Fruit fly (Drosophila melanogaster): Measurements from ENCODE around the gene CG6576.
A peak's percentile ranks its signal among the peaks of the same experiment; 100 is the strongest.

Gene CG6576

DNA sequence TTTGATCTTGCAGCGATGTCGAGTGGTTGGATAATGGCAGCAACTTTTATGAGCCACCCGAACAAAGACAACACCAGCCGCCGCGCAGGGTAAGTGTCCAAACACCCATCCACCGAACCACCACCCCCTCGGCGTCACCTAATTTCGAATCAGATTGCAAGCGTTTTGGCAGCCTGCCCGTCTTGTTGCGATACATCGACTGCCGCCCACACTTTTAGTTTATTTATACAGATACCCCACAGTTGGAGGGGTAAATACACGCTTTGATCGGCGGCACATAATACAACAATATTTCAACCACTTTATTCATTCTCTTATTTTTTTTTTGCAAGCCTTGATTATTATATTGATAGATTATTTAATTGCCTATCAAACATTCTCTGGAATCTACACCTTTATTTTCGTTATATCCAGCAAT, 7.3 kb downstream of the CG6576 start (continued):
- no peak for TF ChIP-seq Camta (GFP tag; optimal IDR thresholded peaks at IDR 0.05)
- TF ChIP-seq pzg (GFP tag; optimal IDR thresholded peaks at IDR 0.05), result no peak
- no peak for TF ChIP-seq dimm (GFP tag; IDR thresholded peaks at IDR 0.05)
- TF ChIP-seq kni (GFP tag; optimal IDR thresholded peaks at IDR 0.05), result no peak
- TF ChIP-seq CG15073 (GFP tag; optimal IDR thresholded peaks at IDR 0.05), result no peak
- no peak for TF ChIP-seq CG4360 (GFP tag; IDR thresholded peaks at IDR 0.05)
- peak; percentile 14 for TF ChIP-seq CG10462 (GFP tag; optimal IDR thresholded peaks at IDR 0.05)
- no peak for TF ChIP-seq CG13296 (GFP tag; optimal IDR thresholded peaks at IDR 0.05)
- TF ChIP-seq ewg (GFP tag; optimal IDR thresholded peaks at IDR 0.05), result peak; percentile 33
- peak; percentile 27 for TF ChIP-seq CG18599 (GFP tag; optimal IDR thresholded peaks at IDR 0.05)
- peak; percentile 44; the same call in 2 of the 3 replicates for TF ChIP-seq CG14050 (GFP tag; IDR thresholded peaks at IDR 0.05)
- peak; percentile 26 for TF ChIP-seq lab (GFP tag; optimal IDR thresholded peaks at IDR 0.05)
- TF ChIP-seq CG9727 (GFP tag; optimal IDR thresholded peaks at IDR 0.05), result no peak
- TF ChIP-seq salm (tag; optimal IDR thresholded peaks at IDR 0.05), result no peak

dm6 chr3L:8763794-8764193, 8.0 kb downstream of the CG6576 start:
- TF ChIP-seq CG14441 (GFP tag; IDR thresholded peaks at IDR 0.05) (no peak), psq (GFP tag; optimal IDR thresholded peaks at IDR 0.05) (no peak), ash1 (GFP tag; optimal IDR thresholded peaks at IDR 0.05) (no peak), CG16863 (GFP tag; optimal IDR thresholded peaks at IDR 0.05) (no peak), gsb-n (tag; optimal IDR thresholded peaks at IDR 0.05) (no peak), twi (tag; optimal IDR thresholded peaks at IDR 0.05) (no peak), CG6683 (GFP tag; optimal IDR thresholded peaks at IDR 0.05) (no peak), CG31388 (GFP tag; optimal IDR thresholded peaks at IDR 0.05) (no peak), ssp (GFP tag; IDR thresholded peaks at IDR 0.05) (no peak), grau (tag; optimal IDR thresholded peaks at IDR 0.05) (no peak), tap (tag; optimal IDR thresholded peaks at IDR 0.05) (no peak), pnt (GFP tag; optimal IDR thresholded peaks at IDR 0.05) (no peak), Bdp1 (GFP tag; optimal IDR thresholded peaks at IDR 0.05) (no peak), Bteb2 (GFP tag; optimal IDR thresholded peaks at IDR 0.05) (no peak)

DNA sequence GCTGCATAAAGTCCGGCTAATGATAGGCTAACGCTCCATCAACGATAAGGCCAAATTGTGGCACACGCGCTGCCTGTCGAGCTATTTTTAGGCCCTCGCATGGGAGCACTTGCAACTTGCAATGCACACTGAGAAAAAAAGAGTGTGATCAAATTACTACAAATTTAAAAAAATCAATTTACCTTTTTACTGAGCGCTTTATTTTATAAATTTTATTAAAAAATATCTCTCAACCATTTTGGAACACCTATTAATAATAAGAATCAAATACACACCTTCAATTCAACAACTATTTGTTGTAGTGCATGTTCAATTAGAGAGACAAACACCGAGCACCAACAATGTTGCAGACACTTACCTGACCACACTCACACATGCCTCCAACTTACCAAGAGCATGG, 9.7 kb downstream of the CG6576 start:
- TF ChIP-seq CG7556 (GFP tag; optimal IDR thresholded peaks at IDR 0.05) (no peak), Bgb (GFP tag; IDR thresholded peaks at IDR 0.05; ENCODE audit: partially characterized antibody) (no peak), Hmr (GFP tag; optimal IDR thresholded peaks at IDR 0.05) (no peak), chm (GFP tag; IDR thresholded peaks at IDR 0.05) (peak; percentile 5; the same call in 1 of the 2 replicates), CG31441 (GFP tag; IDR thresholded peaks at IDR 0.05) (peak; percentile 82; the same call in 1 of the 2 replicates), CG7372 (GFP tag; IDR thresholded peaks at IDR 0.05) (0 out of 2 replicates have a peak, but pooled peaks have one; percentile 5), Optix (GFP tag; IDR thresholded peaks at IDR 0.05) (peak; percentile 54; the same call in 1 of the 3 replicates), esg (GFP tag; conservative IDR thresholded peaks at IDR 0.05) (peak; percentile 14; the same call in 1 of the 2 replicates), ase (GFP tag; IDR thresholded peaks at IDR 0.05) (peak; percentile 31; the same call in 2 of the 3 replicates), MTF-1 (GFP tag; optimal IDR thresholded peaks at IDR 0.05; ENCODE audit: borderline replicate concordance) (peak; percentile 51), CoRest (tag; optimal IDR thresholded peaks at IDR 0.05) (no peak), Gsc (GFP tag; IDR thresholded peaks at IDR 0.05) (no peak), CG32532 (GFP tag; IDR thresholded peaks at IDR 0.05) (0 out of 2 replicates have a peak, but pooled peaks have one; percentile 4), Hr78 (GFP tag; optimal IDR thresholded peaks at IDR 0.05) (peak in 1 of 2 experiments; percentile 42), CG14667 (GFP tag; IDR thresholded peaks at IDR 0.05) (peak; percentile 21; the same call in 1 of the 2 replicates), CG10267 (tag; optimal IDR thresholded peaks at IDR 0.05) (peak; percentile 78), CG8765 (GFP tag; IDR thresholded peaks at IDR 0.05) (peak; percentile 18; the same call in 1 of the 2 replicates), prd (optimal IDR thresholded peaks at IDR 0.05) (no peak), prd (GFP tag; IDR thresholded peaks at IDR 0.05) (peak; percentile 18; the same call in 2 of the 3 replicates), seq (GFP tag; IDR thresholded peaks at IDR 0.05) (peak; percentile 9), cg (GFP tag; optimal IDR thresholded peaks at IDR 0.05) (peak; percentile 10), Awh (GFP tag; IDR thresholded peaks at IDR 0.05) (peak; percentile 70)
